Fruit fly (Drosophila melanogaster) whole organism, embryonic: ENCODE measurements around the gene CG13360.

Source experiments
- CG10979 ChIP-seq: fragments of 200-800 bp; sonication (Bioruptor generic); optimal IDR thresholded peaks from 2 replicates; lab custom pipeline; 2018; ENCODE audit warnings: missing biosample characterization, mild to moderate bottlenecking, missing genetic modification characterization, moderate library complexity
- CG11456 ChIP-seq: fragments of 200-800 bp; sonication (Bioruptor generic); IDR thresholded peaks from 3 replicates; pipeline ENCODE4 v1.3.6; 2022; ENCODE audit warnings: missing biosample characterization, missing genetic modification characterization
- CG15269 ChIP-seq: fragments of 200-800 bp; sonication (Bioruptor generic); optimal IDR thresholded peaks from 2 replicates; lab custom pipeline; 2018; ENCODE audit warnings: missing biosample characterization, mild to moderate bottlenecking, missing genetic modification characterization, moderate library complexity
- CG16863 ChIP-seq: fragments of 200-800 bp; sonication (Bioruptor generic); optimal IDR thresholded peaks from 3 replicates; lab custom pipeline; 2016; ENCODE audit warnings: missing biosample characterization, missing genetic modification characterization
- CG17568 ChIP-seq: fragments of 200-800 bp; sonication (Bioruptor generic); optimal IDR thresholded peaks from 2 replicates; lab custom pipeline; 2018; ENCODE audit warnings: missing biosample characterization, mild to moderate bottlenecking, missing genetic modification characterization, moderate library complexity
- CG18262 ChIP-seq: fragments of 200-800 bp; optimal IDR thresholded peaks from 3 replicates; lab custom pipeline; 2019; ENCODE audit warnings: missing biosample characterization, mild to moderate bottlenecking, missing genetic modification characterization, moderate library complexity
- CG18599 ChIP-seq: fragments of 200-800 bp; sonication (Bioruptor generic); optimal IDR thresholded peaks from 3 replicates; lab custom pipeline; 2017; ENCODE audit warnings: missing biosample characterization, missing genetic modification characterization, mild to moderate bottlenecking, moderate library complexity, missing genetic modification reagents
- CG2678 ChIP-seq: fragments of 200-800 bp; sonication (Bioruptor generic); optimal IDR thresholded peaks from 3 replicates; lab custom pipeline; 2019; ENCODE audit warnings: missing biosample characterization, mild to moderate bottlenecking, missing genetic modification characterization, moderate library complexity
- CG31365 ChIP-seq: fragments of 200-800 bp; sonication (Bioruptor generic); optimal IDR thresholded peaks from 2 replicates; lab custom pipeline; 2018; ENCODE audit warnings: missing biosample characterization, mild to moderate bottlenecking, missing genetic modification characterization
- CG32767 ChIP-seq: fragments of 200-800 bp; sonication (Bioruptor generic); IDR thresholded peaks from 2 replicates; pipeline ENCODE4 v1.3.6; 2022; ENCODE audit warnings: missing biosample characterization, missing genetic modification characterization
- CG4328 ChIP-seq: fragments of 200-800 bp; sonication (Bioruptor generic); optimal IDR thresholded peaks from 3 replicates; lab custom pipeline; 2017; ENCODE audit warnings: missing biosample characterization, missing genetic modification reagents, missing genetic modification characterization
- CG4730 ChIP-seq: fragments of 200-800 bp; sonication (Bioruptor generic); IDR thresholded peaks from 2 replicates; pipeline ENCODE4 v1.3.6; 2022; ENCODE audit warnings: missing biosample characterization, missing genetic modification characterization
- CG6272 ChIP-seq: fragments of 200-800 bp; sonication (Bioruptor generic); IDR thresholded peaks from 2 replicates; pipeline ENCODE4 v1.3.6; 2022; ENCODE audit warnings: missing biosample characterization, missing genetic modification characterization
- CG8089 ChIP-seq: fragments of 200-800 bp; sonication (Bioruptor generic); optimal IDR thresholded peaks from 3 replicates; lab custom pipeline; 2016; ENCODE audit warnings: missing biosample characterization, missing genetic modification characterization
- CG8924 ChIP-seq: fragments of 200-800 bp; optimal IDR thresholded peaks from 3 replicates; lab custom pipeline; 2019; ENCODE audit warnings: missing biosample characterization, mild to moderate bottlenecking, missing genetic modification characterization, moderate library complexity
- Chrac-16 ChIP-seq: fragments of 200-800 bp; sonication (Bioruptor generic); optimal IDR thresholded peaks from 3 replicates; lab custom pipeline; 2016; ENCODE audit warnings: missing biosample characterization, missing genetic modification characterization
- CrebB ChIP-seq: fragments of 200-800 bp; sonication (Bioruptor generic); optimal IDR thresholded peaks from 3 replicates; lab custom pipeline; 2018; ENCODE audit warnings: missing biosample characterization, mild to moderate bottlenecking, missing genetic modification characterization
- Dbx ChIP-seq: fragments of 200-800 bp; sonication (Bioruptor generic); IDR thresholded peaks from 3 replicates; pipeline ENCODE4 v1.3.6; 2022; ENCODE audit warnings: missing biosample characterization, missing genetic modification characterization
- Ets65A ChIP-seq: fragments of 200-800 bp; sonication (Bioruptor generic); peaks from one replicate; lab custom pipeline; 2016; ENCODE audit warnings: missing biosample characterization, missing genetic modification characterization
- HLH3B ChIP-seq: fragments of 200-800 bp; sonication (Bioruptor generic); IDR thresholded peaks from 2 replicates; pipeline ENCODE4 v1.3.6; 2022; ENCODE audit warnings: missing biosample characterization, missing genetic modification characterization
- Hey ChIP-seq: fragments of 200-800 bp; sonication (Bioruptor generic); optimal IDR thresholded peaks from 3 replicates; lab custom pipeline; 2018; ENCODE audit warnings: missing biosample characterization, mild to moderate bottlenecking, missing genetic modification characterization
- Hr3 ChIP-seq: fragments of 200-800 bp; sonication (Bioruptor generic); optimal IDR thresholded peaks from 3 replicates; lab custom pipeline; 2016; ENCODE audit warnings: missing biosample characterization, missing genetic modification characterization
- Hr51 ChIP-seq, 2 experiments: fragments of 200-800 bp; sonication (Bioruptor generic); optimal IDR thresholded peaks; 2 replicates in 1 of 2; 3 replicates in 1 of 2; lab custom pipeline; 2016 to 2018; ENCODE audit warnings: missing biosample characterization in 2 of 2, missing genetic modification characterization in 2 of 2, mild to moderate bottlenecking in 1 of 2, moderate library complexity in 1 of 2
- Lim3 ChIP-seq: fragments of 200-800 bp; sonication (Bioruptor generic); IDR thresholded peaks from 2 replicates; pipeline ENCODE4 v1.3.6; 2022; ENCODE audit warnings: missing biosample characterization, missing genetic modification characterization
- Ssrp ChIP-seq: fragments of 200-800 bp; sonication (Bioruptor generic); optimal IDR thresholded peaks from 2 replicates; lab custom pipeline; 2018; ENCODE audit warnings: missing biosample characterization, mild to moderate bottlenecking, missing genetic modification characterization, moderate library complexity
- Xbp1 ChIP-seq: fragments of 200-800 bp; sonication (Bioruptor generic); optimal IDR thresholded peaks from 3 replicates; lab custom pipeline; 2016; ENCODE audit warnings: missing biosample characterization, mild to moderate bottlenecking, missing genetic modification characterization
- Xrp1 ChIP-seq: fragments of 200-800 bp; sonication (Bioruptor generic); IDR thresholded peaks from 2 replicates; pipeline ENCODE4 v1.3.6; 2022; ENCODE audit warnings: missing biosample characterization, missing genetic modification characterization
- bab2 ChIP-seq: fragments of 200-800 bp; sonication (Bioruptor generic); optimal IDR thresholded peaks from 2 replicates; lab custom pipeline; 2016; ENCODE audit warnings: missing biosample characterization, missing genetic modification characterization
- bcd ChIP-seq: fragments of 200-800 bp; sonication (Bioruptor generic); optimal IDR thresholded peaks from 2 replicates; lab custom pipeline; 2017; ENCODE audit warnings: missing biosample characterization, mild to moderate bottlenecking, missing genetic modification characterization
- bowl ChIP-seq: fragments of 200-800 bp; sonication (Bioruptor generic); IDR thresholded peaks from 2 replicates; pipeline ENCODE4 v1.3.6; 2022; ENCODE audit warnings: missing biosample characterization, missing genetic modification characterization
- ci ChIP-seq: fragments of 200-800 bp; sonication (Bioruptor generic); IDR thresholded peaks from 3 replicates; pipeline ENCODE4 v1.3.6; 2022; ENCODE audit warnings: missing biosample characterization, missing genetic modification characterization
- dmrt99B ChIP-seq: fragments of 200-800 bp; sonication (Bioruptor generic); optimal IDR thresholded peaks from 2 replicates; lab custom pipeline; 2018; ENCODE audit warnings: missing biosample characterization, mild to moderate bottlenecking, missing genetic modification characterization, moderate library complexity
- dysf ChIP-seq: fragments of 200-800 bp; sonication (Bioruptor generic); IDR thresholded peaks from 3 replicates; pipeline ENCODE4 v1.3.6; 2022; ENCODE audit warnings: missing biosample characterization, missing genetic modification characterization
- fd3F ChIP-seq: fragments of 200-800 bp; sonication (Bioruptor generic); optimal IDR thresholded peaks from 2 replicates; lab custom pipeline; 2018; ENCODE audit warnings: missing biosample characterization, mild to moderate bottlenecking, missing genetic modification characterization, moderate library complexity
- ind ChIP-seq: fragments of 200-800 bp; sonication (Bioruptor generic); optimal IDR thresholded peaks from 3 replicates; lab custom pipeline; 2016; ENCODE audit warnings: missing biosample characterization, missing genetic modification characterization
- lov ChIP-seq, 2 experiments: fragments of 200-800 bp in 1 of 2; fragments of >200 bp in 1 of 2; sonication (Bioruptor generic) in 1 of 2; IDR thresholded peaks in 1 of 2; optimal IDR thresholded peaks in 1 of 2; 2 replicates in 1 of 2; 3 replicates in 1 of 2; pipeline versions ENCODE4 v1.3.6 to Lab custom; 2017 to 2022; ENCODE audit warnings: missing biosample characterization in 1 of 2, missing genetic modification characterization in 1 of 2
- nmo ChIP-seq: fragments of 200-800 bp; sonication (Bioruptor generic); optimal IDR thresholded peaks from 2 replicates; lab custom pipeline; 2018; ENCODE audit warnings: missing biosample characterization, mild to moderate bottlenecking, missing genetic modification characterization, moderate library complexity
- org-1 ChIP-seq: fragments of 200-800 bp; sonication (Bioruptor generic); optimal IDR thresholded peaks from 2 replicates; lab custom pipeline; 2017; ENCODE audit warnings: missing biosample characterization, missing genetic modification characterization
- pum ChIP-seq: fragments of 200-800 bp; sonication (Bioruptor generic); optimal IDR thresholded peaks from 2 replicates; lab custom pipeline; 2016; ENCODE audit warnings: missing biosample characterization, missing genetic modification characterization
- ro ChIP-seq: fragments of 200-800 bp; sonication (Bioruptor generic); IDR thresholded peaks from 2 replicates; pipeline ENCODE4 v1.3.6; 2022; ENCODE audit warnings: missing biosample characterization, missing genetic modification characterization
- salm ChIP-seq: fragments of 200-800 bp; sonication (Bioruptor generic); optimal IDR thresholded peaks from 2 replicates; lab custom pipeline; 2018; ENCODE audit warnings: missing biosample characterization, mild to moderate bottlenecking, missing genetic modification characterization
- shn ChIP-seq: fragments of 200-800 bp; sonication (Bioruptor generic); optimal IDR thresholded peaks from 3 replicates; lab custom pipeline; 2016; ENCODE audit warnings: missing biosample characterization, missing genetic modification characterization
- sob ChIP-seq: fragments of 200-800 bp; sonication (Bioruptor generic); IDR thresholded peaks from 2 replicates; pipeline ENCODE4 v1.3.6; 2022; ENCODE audit warnings: missing biosample characterization, missing genetic modification characterization
- unpg ChIP-seq: fragments of 200-800 bp; sonication (Bioruptor generic); optimal IDR thresholded peaks from 3 replicates; lab custom pipeline; 2018; ENCODE audit warnings: missing biosample characterization, mild to moderate bottlenecking, missing genetic modification characterization, moderate library complexity
- z ChIP-seq: fragments of 200-800 bp; sonication (Bioruptor generic); IDR thresholded peaks from 3 replicates; pipeline ENCODE4 v1.3.6; 2022; ENCODE audit warnings: missing biosample characterization, missing genetic modification characterization
- zf30C ChIP-seq: fragments of 200-800 bp; sonication (Bioruptor generic); optimal IDR thresholded peaks from 3 replicates; lab custom pipeline; 2018; ENCODE audit warnings: missing biosample characterization, mild to moderate bottlenecking, missing genetic modification characterization
- zfh1 ChIP-seq: fragments of 200-800 bp; sonication (Bioruptor generic); IDR thresholded peaks from 3 replicates; pipeline ENCODE4 v1.3.6; 2022; ENCODE audit warnings: missing biosample characterization, missing genetic modification characterization

Gene CG13360

DNA sequence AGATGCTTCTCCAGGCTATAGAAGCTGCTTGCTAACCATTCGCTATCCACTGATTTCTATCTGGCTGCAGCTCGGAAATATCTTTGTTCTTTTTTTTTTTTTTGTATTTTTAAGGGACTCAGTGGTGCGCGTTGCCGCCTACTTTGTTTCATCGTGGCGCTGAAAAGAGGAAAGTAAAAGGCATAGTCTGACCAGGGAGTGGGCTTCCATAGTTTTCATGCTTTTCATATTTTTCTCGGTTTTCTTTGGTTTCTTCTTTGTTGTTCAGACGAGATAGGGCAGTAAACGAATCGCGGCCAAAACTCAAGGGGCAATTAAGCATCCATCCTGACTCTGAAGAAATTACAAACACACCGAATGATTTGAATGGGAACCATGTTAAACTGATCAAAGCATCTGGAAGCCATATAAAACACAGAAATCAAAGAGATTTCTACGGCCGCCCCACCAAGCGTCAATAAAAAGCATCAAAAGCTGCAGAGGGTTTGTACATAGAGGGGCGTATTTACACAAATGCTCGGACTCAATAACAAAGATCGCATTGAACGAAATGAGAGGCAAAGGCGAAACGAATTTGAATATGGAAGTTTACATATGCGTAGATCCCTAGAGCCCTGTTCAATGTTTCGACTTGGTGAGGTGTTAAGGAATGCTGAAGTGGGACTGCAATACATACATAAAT lies 17.4 kb downstream of the CG13360 start (continued):
- TF ChIP-seq bowl (GFP tag; lab: Robert Waterston, UW) (no peak), Hey (tag; lab: Kevin White, UChicago) (no peak), Dbx (GFP tag; lab: Robert Waterston, UW) (0 out of 3 replicates have a peak, but pooled peaks have one; percentile 46), CG17568 (no peak), CG8089 (GFP tag; lab: Kevin White, UChicago) (peak; percentile 10), sob (GFP tag; lab: Robert Waterston, UW) (0 out of 2 replicates have a peak, but pooled peaks have one; percentile 21), fd3F (GFP tag; lab: Kevin White, UChicago) (no peak), salm (tag; lab: Kevin White, UChicago) (no peak), CG11456 (GFP tag; lab: Robert Waterston, UW) (no peak), org-1 (GFP tag; lab: Kevin White, UChicago) (no peak), CG4328 (GFP tag; lab: Kevin White, UChicago) (peak; percentile 4), CG8924 (tag; lab: Kevin White, UChicago) (no peak), CrebB (tag; lab: Kevin White, UChicago) (no peak), Lim3 (GFP tag; lab: Robert Waterston, UW) (no peak), CG31365 (tag; lab: Kevin White, UChicago) (no peak)

DNA sequence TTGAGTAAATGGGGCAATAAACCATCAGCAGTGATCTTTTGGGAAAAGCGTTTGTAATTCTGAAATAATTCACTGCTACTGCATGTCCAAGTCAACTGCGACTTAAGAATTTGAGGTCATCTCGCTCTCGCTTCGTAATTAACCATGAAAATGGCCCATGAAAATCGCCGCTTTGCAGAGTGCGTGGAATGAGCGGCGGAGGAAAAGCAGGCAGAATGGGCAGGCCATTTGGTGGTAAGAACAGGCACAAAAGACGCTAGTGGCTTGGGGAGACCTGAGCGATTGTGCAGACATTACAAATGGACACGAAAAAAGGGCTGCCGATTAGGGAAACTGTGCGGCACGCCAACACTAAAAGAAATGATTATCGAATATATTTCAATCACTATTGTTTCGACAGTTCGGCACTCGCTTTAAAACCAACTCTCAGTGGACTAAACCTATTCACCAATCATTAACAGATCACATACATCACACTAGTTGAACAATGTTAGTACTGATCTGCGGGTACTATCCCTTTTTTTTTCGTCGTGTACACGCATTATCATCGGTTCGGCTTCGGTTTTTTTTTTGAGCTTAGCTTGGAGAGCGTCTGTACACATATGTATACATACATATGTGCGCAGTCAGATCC lies 18.3 kb downstream of the CG13360 start:
- TF ChIP-seq Ssrp (tag; lab: Kevin White, UChicago) (peak; percentile 0), bab2 (GFP tag; lab: Kevin White, UChicago) (peak; percentile 28), CG2678 (tag; lab: Kevin White, UChicago) (peak; percentile 38), ind (GFP tag; lab: Kevin White, UChicago) (peak; percentile 33), Chrac-16 (peak; percentile 38), CG10979 (peak; percentile 66), nmo (GFP tag; lab: Kevin White, UChicago) (peak; percentile 38), CG8089 (GFP tag; lab: Kevin White, UChicago) (peak; percentile 5), CG18599 (GFP tag; lab: Kevin White, UChicago) (peak; percentile 19), shn (no peak), Hr51 (GFP tag; optimal IDR thresholded peaks at IDR 0.05; lab: Kevin White, UChicago) (peak in 1 of 2 experiments; percentile 31), CG4730 (GFP tag; lab: Robert Waterston, UW) (no peak), ci (GFP tag; lab: Robert Waterston, UW) (peak; percentile 63; the same call in 1 of the 3 replicates), lov (optimal IDR thresholded peaks at IDR 0.05; lab: Kevin White, UChicago) (no peak), lov (GFP tag; IDR thresholded peaks at IDR 0.05; lab: Robert Waterston, UW) (0 out of 3 replicates have a peak, but pooled peaks have one; percentile 50), CG6272 (no peak), Xrp1 (peak; percentile 72; the same call in 1 of the 2 replicates), zf30C (GFP tag; lab: Kevin White, UChicago) (peak; percentile 67), Hr3 (GFP tag; lab: Kevin White, UChicago) (peak; percentile 12), pum (GFP tag; lab: Kevin White, UChicago) (peak; percentile 35), CG15269 (tag; lab: Kevin White, UChicago) (no peak), HLH3B (GFP tag; lab: Robert Waterston, UW) (0 out of 2 replicates have a peak, but pooled peaks have one; percentile 35), ro (GFP tag; lab: Robert Waterston, UW) (no peak), unpg (GFP tag; lab: Kevin White, UChicago) (peak; percentile 59), Ets65A (GFP tag; lab: Kevin White, UChicago) (peak; percentile 68), CG32767 (GFP tag; lab: Robert Waterston, UW) (0 out of 2 replicates have a peak, but pooled peaks have one; percentile 22), CG16863 (GFP tag; lab: Kevin White, UChicago) (peak; percentile 2), dmrt99B (tag; lab: Kevin White, UChicago) (peak; percentile 51), zfh1 (GFP tag; lab: Robert Waterston, UW) (peak; percentile 60; the same call in 1 of the 3 replicates), CG18262 (peak; percentile 46), Xbp1 (GFP tag; lab: Kevin White, UChicago) (peak; percentile 52), dysf (peak; percentile 34; the same call in 1 of the 3 replicates), bcd (peak; percentile 18), z (GFP tag; lab: Robert Waterston, UW) (no peak)
